Fruit fly (Drosophila melanogaster): Measurements from ENCODE around the gene CG14658.

Gene CG14658

dm6 chr3R:4806318-4806757, 24.0 kb downstream of the CG14658 start (continued):
- no peak for TF ChIP-seq Hr39 (GFP tag; optimal IDR thresholded peaks at IDR 0.05)
- no peak for TF ChIP-seq Smox (GFP tag; optimal IDR thresholded peaks at IDR 0.05)
- TF ChIP-seq svp (GFP tag) = no peak
- TF ChIP-seq esn (GFP tag; optimal IDR thresholded peaks at IDR 0.05) = peak; percentile 46
- TF ChIP-seq fd59A (GFP tag; optimal IDR thresholded peaks at IDR 0.05) = no peak
- no peak for TF ChIP-seq CG3032 (tag; optimal IDR thresholded peaks at IDR 0.05)
- TF ChIP-seq Met (GFP tag; optimal IDR thresholded peaks at IDR 0.05) = peak; percentile 49
- peak; percentile 2 for TF ChIP-seq OdsH (GFP tag; optimal IDR thresholded peaks at IDR 0.05)
- TF ChIP-seq CG4318 (GFP tag; optimal IDR thresholded peaks at IDR 0.05) = no peak
- TF ChIP-seq fd85E (GFP tag; optimal IDR thresholded peaks at IDR 0.05) = no peak
- TF ChIP-seq CG6276 (GFP tag; optimal IDR thresholded peaks at IDR 0.05) = peak; percentile 23
- TF ChIP-seq topi (GFP tag; optimal IDR thresholded peaks at IDR 0.05) = peak; percentile 32
- no peak for TF ChIP-seq CG11762 (GFP tag; optimal IDR thresholded peaks at IDR 0.05; ENCODE audit: insufficient read depth)
- TF ChIP-seq Ets96B (tag; optimal IDR thresholded peaks at IDR 0.05) = peak; percentile 4
- TF ChIP-seq acj6 (GFP tag; optimal IDR thresholded peaks at IDR 0.05) = no peak
- TF ChIP-seq Hr38 (GFP tag; optimal IDR thresholded peaks at IDR 0.05) = no peak
- TF ChIP-seq Gug (GFP tag; IDR thresholded peaks at IDR 0.05) = no peak
- peak; percentile 8 for TF ChIP-seq CG10631 (GFP tag; optimal IDR thresholded peaks at IDR 0.05)
- peak; percentile 70 for TF ChIP-seq net (GFP tag; optimal IDR thresholded peaks at IDR 0.05)
- TF ChIP-seq ss (GFP tag; optimal IDR thresholded peaks at IDR 0.05) = peak; percentile 60 to 73
- peak; percentile 73 for TF ChIP-seq CG9139 (GFP tag; optimal IDR thresholded peaks at IDR 0.05)
- TF ChIP-seq CG32006 (GFP tag; optimal IDR thresholded peaks at IDR 0.05) = peak; percentile 19
- TF ChIP-seq Lpt (GFP tag; optimal IDR thresholded peaks at IDR 0.05) = no peak
- peak; percentile 87 for TF ChIP-seq fkh (GFP tag; optimal IDR thresholded peaks at IDR 0.05)

dm6 chr3R:4804828-4805707, 25.2 kb downstream of the CG14658 start:
- 0 out of 3 replicates have a peak, but pooled peaks have one; percentile 8 for TF ChIP-seq CG6163 (GFP tag; IDR thresholded peaks at IDR 0.05)
- no peak for TF ChIP-seq Hr38 (GFP tag; optimal IDR thresholded peaks at IDR 0.05)
- TF ChIP-seq CG10631 (GFP tag; optimal IDR thresholded peaks at IDR 0.05) = peak; percentile 30
- TF ChIP-seq CG8319 (GFP tag; optimal IDR thresholded peaks at IDR 0.05) = no peak
- peak; percentile 2 for TF ChIP-seq net (GFP tag; optimal IDR thresholded peaks at IDR 0.05)
- TF ChIP-seq Eip93F (GFP tag; optimal IDR thresholded peaks at IDR 0.05) = no peak
- TF ChIP-seq Sox15 (GFP tag; optimal IDR thresholded peaks at IDR 0.05) = no peak
- TF ChIP-seq achi (GFP tag; optimal IDR thresholded peaks at IDR 0.05) = peak; percentile 1
- no peak for TF ChIP-seq CG6854 (GFP tag; optimal IDR thresholded peaks at IDR 0.05)
- no peak for TF ChIP-seq Lpt (GFP tag; optimal IDR thresholded peaks at IDR 0.05)
- TF ChIP-seq CG7368 (GFP tag; optimal IDR thresholded peaks at IDR 0.05) = no peak
- peak; percentile 54 for TF ChIP-seq CG15336 (GFP tag; IDR thresholded peaks at IDR 0.05)
- peak; percentile 28 for TF ChIP-seq dsx (GFP tag; optimal IDR thresholded peaks at IDR 0.05; ENCODE audit: poor library complexity, severe bottlenecking)
- TF ChIP-seq CG3032 (tag; optimal IDR thresholded peaks at IDR 0.05) = peak; percentile 45
- no peak for TF ChIP-seq Smox (GFP tag; optimal IDR thresholded peaks at IDR 0.05)
- peak; percentile 20 for TF ChIP-seq Ets96B (tag; optimal IDR thresholded peaks at IDR 0.05)
- peak; percentile 30 for TF ChIP-seq OdsH (GFP tag; optimal IDR thresholded peaks at IDR 0.05)
- no peak for TF ChIP-seq spab (GFP tag; optimal IDR thresholded peaks at IDR 0.05)
- no peak for TF ChIP-seq CG4318 (GFP tag; optimal IDR thresholded peaks at IDR 0.05)
- TF ChIP-seq fd59A (GFP tag; optimal IDR thresholded peaks at IDR 0.05) = no peak
- no peak for TF ChIP-seq CG34406 (GFP tag; optimal IDR thresholded peaks at IDR 0.05)
- 0 out of 3 replicates have a peak, but pooled peaks have one; percentile 6 for TF ChIP-seq eg (GFP tag; IDR thresholded peaks at IDR 0.05)
- TF ChIP-seq lz (GFP tag; optimal IDR thresholded peaks at IDR 0.05) = no peak
- TF ChIP-seq CG3919 (GFP tag; optimal IDR thresholded peaks at IDR 0.05) = peak; percentile 12
- no peak for TF ChIP-seq CG1621 (tag; optimal IDR thresholded peaks at IDR 0.05)
- no peak for TF ChIP-seq Hr39 (GFP tag; optimal IDR thresholded peaks at IDR 0.05)
- TF ChIP-seq fkh (GFP tag; optimal IDR thresholded peaks at IDR 0.05) = peak; percentile 64
- TF ChIP-seq CG10669 (GFP tag; optimal IDR thresholded peaks at IDR 0.05) = peak; percentile 13
- TF ChIP-seq CG6792 (GFP tag; optimal IDR thresholded peaks at IDR 0.05) = no peak
- TF ChIP-seq pdm3 (GFP tag; optimal IDR thresholded peaks at IDR 0.05) = no peak
- TF ChIP-seq Gug (GFP tag; IDR thresholded peaks at IDR 0.05) = no peak
- TF ChIP-seq CG32006 (GFP tag; optimal IDR thresholded peaks at IDR 0.05) = peak; percentile 37
- no peak for TF ChIP-seq CG11762 (GFP tag; optimal IDR thresholded peaks at IDR 0.05; ENCODE audit: insufficient read depth)
- no peak for TF ChIP-seq Blimp-1 (GFP tag; optimal IDR thresholded peaks at IDR 0.05)
- no peak for TF ChIP-seq esn (GFP tag; optimal IDR thresholded peaks at IDR 0.05)
- TF ChIP-seq acj6 (GFP tag; optimal IDR thresholded peaks at IDR 0.05) = peak; percentile 32
- no peak for TF ChIP-seq Met (GFP tag; optimal IDR thresholded peaks at IDR 0.05)
- no peak for TF ChIP-seq dac (GFP tag; optimal IDR thresholded peaks at IDR 0.05)
- no peak for TF ChIP-seq cyc (GFP tag; optimal IDR thresholded peaks at IDR 0.05)

Data from whole organism, prepupa.